Fruit fly (Drosophila melanogaster): Measurements from ENCODE around the gene B9d2.

The B9d2 gene

DNA sequence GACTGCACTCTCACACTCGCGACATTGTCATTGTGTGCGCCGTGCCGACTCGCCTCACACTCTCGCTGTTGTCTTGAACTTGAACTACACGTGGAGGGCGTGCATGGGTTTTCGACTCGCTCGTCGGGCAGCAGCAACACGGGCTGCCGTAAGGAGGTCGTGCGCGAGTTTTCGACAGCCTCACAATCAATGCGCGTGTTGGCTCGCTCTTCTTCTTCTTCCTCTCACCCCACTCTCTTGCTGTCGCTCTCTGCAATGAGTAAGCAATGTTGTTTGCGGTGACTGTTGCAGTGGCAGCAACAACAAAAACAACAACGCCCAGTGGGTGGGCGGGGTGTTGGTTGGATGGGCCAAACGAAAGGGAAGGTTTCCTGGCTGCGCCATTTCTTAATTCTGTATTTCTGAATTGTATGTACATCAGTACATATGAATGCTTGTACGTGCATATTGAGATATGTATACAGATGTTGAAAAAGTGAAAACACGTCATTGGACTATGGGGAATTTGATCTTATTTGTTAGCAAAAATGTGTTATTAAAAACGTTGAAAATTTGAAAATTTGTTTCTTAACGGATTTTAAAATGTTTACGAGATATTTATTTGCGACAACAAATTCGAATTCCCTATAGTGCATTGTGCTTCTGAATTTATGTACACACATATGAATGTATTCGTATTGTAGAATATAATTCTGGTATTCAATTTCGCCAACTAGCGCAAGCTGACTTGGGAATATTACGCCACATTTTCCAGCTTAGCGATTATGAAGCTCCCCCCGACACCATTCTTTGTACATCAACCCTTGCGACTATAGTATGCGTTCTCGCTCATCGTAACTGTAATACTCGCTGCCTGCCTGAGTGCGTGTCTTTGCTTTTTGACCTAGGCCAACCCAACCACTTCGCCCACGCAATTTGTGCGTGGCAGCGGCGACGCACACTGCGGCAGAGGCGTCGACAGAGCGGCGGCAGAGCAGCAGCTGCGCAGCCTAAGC is 41.8 kb downstream of the B9d2 start:
- peak; percentile 58 for TF ChIP-seq sob (GFP tag; IDR thresholded peaks at IDR 0.05)
- peak; percentile 99 for TF ChIP-seq ftz-f1 (GFP tag; optimal IDR thresholded peaks at IDR 0.05)
- TF ChIP-seq ash1 (GFP tag; optimal IDR thresholded peaks at IDR 0.05) = peak; percentile 58
- peak; percentile 51 for TF ChIP-seq Hand (GFP tag; optimal IDR thresholded peaks at IDR 0.05)
- TF ChIP-seq dmrt99B (tag; optimal IDR thresholded peaks at IDR 0.05) = peak; percentile 10
- peak; percentile 91 for TF ChIP-seq cg (GFP tag; optimal IDR thresholded peaks at IDR 0.05)
- TF ChIP-seq CG18619 (GFP tag; optimal IDR thresholded peaks at IDR 0.05) = peak; percentile 62
- peak; percentile 69 for TF ChIP-seq HLHmδ (GFP tag; optimal IDR thresholded peaks at IDR 0.05)
- peak; percentile 38 for TF ChIP-seq CG8388 (GFP tag; optimal IDR thresholded peaks at IDR 0.05)
- TF ChIP-seq CG9797 (GFP tag; optimal IDR thresholded peaks at IDR 0.05) = no peak
- 0 out of 2 replicates have a peak, but pooled peaks have one; percentile 6 for TF ChIP-seq ranshi (GFP tag; IDR thresholded peaks at IDR 0.05)
- peak; percentile 15 for TF ChIP-seq CG1603 (tag; optimal IDR thresholded peaks at IDR 0.05)
- TF ChIP-seq gcm (GFP tag; optimal IDR thresholded peaks at IDR 0.05) = peak; percentile 57
- peak; percentile 64; the same call in 2 of the 3 replicates for TF ChIP-seq CG34224 (GFP tag; IDR thresholded peaks at IDR 0.05; ENCODE audit: partially characterized antibody)
- TF ChIP-seq nerfin-2 (GFP tag; IDR thresholded peaks at IDR 0.05; ENCODE audit: partially characterized antibody) = peak; percentile 51; the same call in 1 of the 2 replicates
- peak; percentile 46; the same call in 1 of the 3 replicates for TF ChIP-seq ken (GFP tag; IDR thresholded peaks at IDR 0.05)
- peak; percentile 24 for TF ChIP-seq bab2 (GFP tag; optimal IDR thresholded peaks at IDR 0.05)
- TF ChIP-seq kah (GFP tag; optimal IDR thresholded peaks at IDR 0.05) = peak; percentile 47
- peak; percentile 91 for TF ChIP-seq sens (GFP tag)
- TF ChIP-seq al (GFP tag; IDR thresholded peaks at IDR 0.05) = no peak
- TF ChIP-seq CG13775 (GFP tag; optimal IDR thresholded peaks at IDR 0.05) = peak; percentile 18
- peak; percentile 5 for TF ChIP-seq Dek (tag; optimal IDR thresholded peaks at IDR 0.05)
- TF ChIP-seq CG13287 (GFP tag; IDR thresholded peaks at IDR 0.05; ENCODE audit: partially characterized antibody) = peak; percentile 64; the same call in 1 of the 2 replicates
- TF ChIP-seq bbx (GFP tag; IDR thresholded peaks at IDR 0.05; ENCODE audit: partially characterized antibody) = peak; percentile 71
- peak; percentile 60 for TF ChIP-seq Nf-YC (tag; optimal IDR thresholded peaks at IDR 0.05)
- no peak for TF ChIP-seq Abd-B (GFP tag; optimal IDR thresholded peaks at IDR 0.05)
- TF ChIP-seq CG18262 (tag; optimal IDR thresholded peaks at IDR 0.05) = no peak
- peak; percentile 38 for TF ChIP-seq pfk (GFP tag; optimal IDR thresholded peaks at IDR 0.05)
- peak; percentile 1 for TF ChIP-seq Usf (GFP tag; optimal IDR thresholded peaks at IDR 0.05)
- TF ChIP-seq CG10209 (GFP tag; optimal IDR thresholded peaks at IDR 0.05) = peak; percentile 0
- peak; percentile 93 for TF ChIP-seq CG4360 (GFP tag; IDR thresholded peaks at IDR 0.05)
- TF ChIP-seq bsh (GFP tag; optimal IDR thresholded peaks at IDR 0.05) = peak in 1 of 2 experiments; percentile 13
- peak; percentile 44 for TF ChIP-seq org-1 (GFP tag; optimal IDR thresholded peaks at IDR 0.05)
- TF ChIP-seq inv (GFP tag; IDR thresholded peaks at IDR 0.05; ENCODE audit: partially characterized antibody) = no peak
- peak; percentile 0 for TF ChIP-seq CoRest (tag; optimal IDR thresholded peaks at IDR 0.05)
- peak; percentile 40 for TF ChIP-seq mam (GFP tag; optimal IDR thresholded peaks at IDR 0.05)
- TF ChIP-seq run (tag; optimal IDR thresholded peaks at IDR 0.05) = peak; percentile 71
- TF ChIP-seq CG15696 (tag; optimal IDR thresholded peaks at IDR 0.05) = peak; percentile 1
- no peak for TF ChIP-seq dimm (GFP tag; IDR thresholded peaks at IDR 0.05)
- peak; percentile 62 for TF ChIP-seq CG8924 (tag; optimal IDR thresholded peaks at IDR 0.05)
- TF ChIP-seq CG11696 (GFP tag; IDR thresholded peaks at IDR 0.05) = peak; percentile 40; the same call in 1 of the 2 replicates
- TF ChIP-seq prd (optimal IDR thresholded peaks at IDR 0.05) = no peak
- TF ChIP-seq prd (GFP tag; IDR thresholded peaks at IDR 0.05) = no peak
- peak; percentile 2 for TF ChIP-seq fd64A (GFP tag; optimal IDR thresholded peaks at IDR 0.05)
- TF ChIP-seq Opbp (GFP tag; IDR thresholded peaks at IDR 0.05; ENCODE audit: partially characterized antibody) = peak; percentile 82
- peak; percentile 100 for TF ChIP-seq CG17385 (GFP tag; optimal IDR thresholded peaks at IDR 0.05)

Measured in whole organism, embryonic.